Worm (Caenorhabditis elegans) whole organism, L2 larva: ENCODE data around the gene mex-1.

ENCODE experiments used
- C34F6.9 ChIP-seq: fragments of 150-350 bp; optimal IDR thresholded peaks from 2 replicates; lab custom pipeline; 2014; ENCODE audit warnings: missing biosample characterization, missing genetic modification characterization
- F13H6.1 ChIP-seq: sonication (generic microtip); optimal IDR thresholded peaks from 2 replicates; lab custom pipeline; 2016; ENCODE audit warnings: missing genetic modification characterization, missing compliant biosample characterization
- ZK546.5 ChIP-seq: sonication (generic microtip); optimal IDR thresholded peaks from 2 replicates; lab custom pipeline; 2017; ENCODE audit warnings: missing biosample characterization, missing genetic modification characterization
- alr-1 ChIP-seq: fragments of 150-350 bp; optimal IDR thresholded peaks from 2 replicates; lab custom pipeline; 2014; ENCODE audit warnings: missing biosample characterization, missing genetic modification characterization
- aly-2 ChIP-seq: fragments of 150-350 bp; optimal IDR thresholded peaks from 2 replicates; lab custom pipeline; 2014; ENCODE audit warnings: missing biosample characterization, missing genetic modification characterization
- ceh-16 ChIP-seq: fragments of 150-350 bp; optimal IDR thresholded peaks from 2 replicates; lab custom pipeline; 2014; ENCODE audit warnings: missing biosample characterization, missing genetic modification characterization
- ceh-82 ChIP-seq: fragments of 150-350 bp; optimal IDR thresholded peaks from 2 replicates; lab custom pipeline; 2014; ENCODE audit warnings: missing biosample characterization, missing genetic modification characterization
- crh-2 ChIP-seq: sonication (generic microtip); optimal IDR thresholded peaks from 2 replicates; lab custom pipeline; 2017; ENCODE audit warnings: missing biosample characterization, missing genetic modification characterization
- egl-27 ChIP-seq: sonication (generic microtip); optimal IDR thresholded peaks from 3 replicates; lab custom pipeline; 2017; ENCODE audit warnings: missing biosample characterization, missing genetic modification reagents, missing genetic modification characterization
- elt-1 ChIP-seq: fragments of 150-350 bp; optimal IDR thresholded peaks from 2 replicates; lab custom pipeline; 2014; ENCODE audit warnings: missing biosample characterization, missing genetic modification characterization
- fos-1 ChIP-seq: fragments of 150-350 bp; optimal IDR thresholded peaks from 2 replicates; lab custom pipeline; 2014; ENCODE audit warnings: missing biosample characterization, missing genetic modification characterization
- gmeb-1 ChIP-seq: fragments of 150-350 bp; optimal IDR thresholded peaks from 2 replicates; lab custom pipeline; 2014; ENCODE audit warnings: missing biosample characterization, missing genetic modification characterization
- lin-11 ChIP-seq: fragments of 150-350 bp; sonication (generic microtip); optimal IDR thresholded peaks from 2 replicates; lab custom pipeline; 2014; ENCODE audit warnings: missing biosample characterization, missing genetic modification characterization, inconsistent platforms, mixed read lengths
- lin-13 ChIP-seq: fragments of 150-350 bp; optimal IDR thresholded peaks from 2 replicates; lab custom pipeline; 2014; ENCODE audit warnings: missing biosample characterization, missing genetic modification reagents, missing genetic modification characterization
- lin-39 ChIP-seq: fragments of 150-350 bp; optimal IDR thresholded peaks from 2 replicates; lab custom pipeline; 2014; ENCODE audit warnings: missing biosample characterization, missing genetic modification reagents, missing genetic modification characterization
- lsy-2 ChIP-seq, 2 experiments: fragments of 150-350 bp in 1 of 2; sonication (generic microtip) in 1 of 2; optimal IDR thresholded peaks; 2 replicates each; lab custom pipeline; 2014 to 2017; ENCODE audit warnings: missing biosample characterization in 2 of 2, missing genetic modification characterization in 2 of 2
- mab-5 ChIP-seq: fragments of 150-350 bp; optimal IDR thresholded peaks from 2 replicates; lab custom pipeline; 2014; ENCODE audit warnings: missing biosample characterization, missing genetic modification characterization
- mdl-1 ChIP-seq, 2 experiments: fragments of 150-350 bp in 1 of 2; sonication (generic microtip) in 1 of 2; optimal IDR thresholded peaks; 2 replicates each; lab custom pipeline; 2017; ENCODE audit warnings: missing biosample characterization in 2 of 2, missing genetic modification characterization in 2 of 2
- nhr-10 ChIP-seq: sonication (generic microtip); optimal IDR thresholded peaks from 2 replicates; lab custom pipeline; 2017; ENCODE audit warnings: missing biosample characterization, missing genetic modification characterization
- nhr-11 ChIP-seq: fragments of 150-350 bp; optimal IDR thresholded peaks from 2 replicates; lab custom pipeline; 2014; ENCODE audit warnings: missing biosample characterization, missing genetic modification characterization
- nhr-12 ChIP-seq: fragments of 150-350 bp; optimal IDR thresholded peaks from 2 replicates; lab custom pipeline; 2014; ENCODE audit warnings: missing biosample characterization, missing genetic modification characterization
- nhr-129 ChIP-seq: fragments of 150-350 bp; optimal IDR thresholded peaks from 2 replicates; lab custom pipeline; 2014; ENCODE audit warnings: missing biosample characterization, missing genetic modification characterization
- nhr-23 ChIP-seq: fragments of 150-350 bp; optimal IDR thresholded peaks from 2 replicates; lab custom pipeline; 2014; ENCODE audit warnings: missing biosample characterization, missing genetic modification reagents, missing genetic modification characterization
- nhr-25 ChIP-seq: fragments of 150-350 bp; sonication (generic microtip); optimal IDR thresholded peaks from 3 replicates; lab custom pipeline; 2014; ENCODE audit warnings: missing biosample characterization, missing genetic modification characterization
- sma-3 ChIP-seq: sonication (generic microtip); optimal IDR thresholded peaks from 2 replicates; lab custom pipeline; 2016; ENCODE audit warnings: missing genetic modification reagents, missing genetic modification characterization, missing compliant biosample characterization
- sma-9 ChIP-seq, 2 experiments: fragments of 150-350 bp in 1 of 2; sonication (generic microtip) in 1 of 2; optimal IDR thresholded peaks; 2 replicates each; lab custom pipeline; 2014 to 2016; ENCODE audit warnings: missing genetic modification characterization in 2 of 2, mild to moderate bottlenecking in 1 of 2, missing biosample characterization in 1 of 2, missing compliant biosample characterization in 1 of 2, missing genetic modification reagents in 1 of 2, moderate library complexity in 1 of 2
- unc-55 ChIP-seq: fragments of 150-350 bp; sonication (generic microtip); optimal IDR thresholded peaks from 3 replicates; lab custom pipeline; 2014; ENCODE audit warnings: missing biosample characterization, missing genetic modification reagents, missing genetic modification characterization
- unc-62 ChIP-seq: fragments of 150-350 bp; optimal IDR thresholded peaks from 2 replicates; lab custom pipeline; 2014; ENCODE audit warnings: missing biosample characterization, missing genetic modification reagents, missing genetic modification characterization
- zag-1 ChIP-seq: fragments of 150-350 bp; optimal IDR thresholded peaks from 2 replicates; lab custom pipeline; 2014; ENCODE audit warnings: missing biosample characterization, missing genetic modification characterization
- ztf-1 ChIP-seq: fragments of 200-800 bp; sonication (Bioruptor generic); conservative IDR thresholded peaks from 2 replicates; pipeline ENCODE4 v1.3.6; 2022; ENCODE audit warnings: missing genetic modification characterization, missing compliant biosample characterization
- ztf-4 ChIP-seq: fragments of 150-350 bp; optimal IDR thresholded peaks from 2 replicates; lab custom pipeline; 2014; ENCODE audit warnings: missing biosample characterization, missing genetic modification characterization

mex-1 gene

DNA sequence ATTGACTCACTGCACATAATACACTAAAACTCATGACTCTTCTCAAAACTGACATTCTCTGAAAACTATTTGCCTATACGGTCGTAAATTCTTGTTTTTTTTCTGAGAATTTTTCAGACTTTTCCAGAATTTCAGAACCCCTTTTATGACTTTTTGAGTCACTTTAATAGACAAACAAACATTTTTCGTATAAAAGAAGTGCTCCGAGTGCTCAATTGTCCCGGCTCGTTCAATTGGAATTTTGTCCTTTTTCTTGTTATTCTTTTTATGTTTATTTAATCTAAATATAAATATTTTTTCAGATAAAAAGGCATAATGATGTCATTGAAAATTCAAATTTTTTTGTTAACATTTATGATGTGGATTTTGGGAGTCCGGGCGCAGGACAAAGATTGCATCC lies 30.5 kb downstream of the mex-1 start, which contains the start of gene Y17G7B.23:
TSS of gene Y17G7B.23 (plus strand) at position 301 of the 400 bp plus-strand sequence.
- no peak for TF ChIP-seq lin-39 (tag; lab: Kevin White, UChicago)
- no peak for TF ChIP-seq unc-55 (GFP tag; lab: Kevin White, UChicago)
- no peak for TF ChIP-seq alr-1
- TF ChIP-seq nhr-23 (tag; lab: Kevin White, UChicago) = no peak
- TF ChIP-seq ztf-1 (GFP tag; lab: Robert Waterston, UW) = no peak
- TF ChIP-seq lsy-2 (tag; optimal IDR thresholded peaks at IDR 0.05; lab: Kevin White, UChicago) = no peak
- no peak for TF ChIP-seq nhr-12 (tag; lab: Kevin White, UChicago)

DNA sequence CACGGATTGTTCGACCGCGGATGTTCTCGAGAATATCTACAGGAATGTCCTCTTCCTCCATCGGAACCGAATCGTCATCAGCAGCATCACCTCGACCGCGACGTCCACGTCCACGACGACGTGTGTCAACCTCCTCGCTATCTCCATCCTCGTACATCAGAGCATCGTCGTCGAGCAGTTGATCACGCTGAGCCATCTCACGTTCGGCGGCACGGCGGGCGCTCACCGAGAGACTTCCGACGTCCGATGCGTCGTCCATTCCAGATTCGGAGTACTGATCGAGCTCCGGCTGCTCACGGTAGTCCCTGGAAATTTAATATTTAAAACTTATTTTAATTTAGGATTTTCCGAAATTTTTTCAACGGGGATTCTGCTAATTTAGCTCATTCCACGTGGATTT lies 37.5 kb downstream of the mex-1 start:
- TF ChIP-seq gmeb-1 (tag; lab: Kevin White, UChicago) = no peak
- no peak for TF ChIP-seq lin-39 (tag; lab: Kevin White, UChicago)
- TF ChIP-seq elt-1 = no peak
- TF ChIP-seq ztf-4 = no peak
- TF ChIP-seq fos-1 (tag; lab: Kevin White, UChicago) = no peak
- TF ChIP-seq crh-2 (tag; lab: Kevin White, UChicago) = no peak
- no peak for TF ChIP-seq ceh-16 (tag; lab: Kevin White, UChicago)
- no peak for TF ChIP-seq ZK546.5
- TF ChIP-seq nhr-10 (tag; lab: Kevin White, UChicago) = no peak
- no peak for TF ChIP-seq mdl-1 (tag; optimal IDR thresholded peaks at IDR 0.05; lab: Kevin White, UChicago)
- no peak for TF ChIP-seq nhr-25 (tag; lab: Kevin White, UChicago)
- no peak for TF ChIP-seq ztf-1 (GFP tag; lab: Robert Waterston, UW)
- TF ChIP-seq lin-13 (GFP tag; lab: Kevin White, UChicago) = no peak
- no peak for TF ChIP-seq nhr-129 (tag; lab: Kevin White, UChicago)

DNA sequence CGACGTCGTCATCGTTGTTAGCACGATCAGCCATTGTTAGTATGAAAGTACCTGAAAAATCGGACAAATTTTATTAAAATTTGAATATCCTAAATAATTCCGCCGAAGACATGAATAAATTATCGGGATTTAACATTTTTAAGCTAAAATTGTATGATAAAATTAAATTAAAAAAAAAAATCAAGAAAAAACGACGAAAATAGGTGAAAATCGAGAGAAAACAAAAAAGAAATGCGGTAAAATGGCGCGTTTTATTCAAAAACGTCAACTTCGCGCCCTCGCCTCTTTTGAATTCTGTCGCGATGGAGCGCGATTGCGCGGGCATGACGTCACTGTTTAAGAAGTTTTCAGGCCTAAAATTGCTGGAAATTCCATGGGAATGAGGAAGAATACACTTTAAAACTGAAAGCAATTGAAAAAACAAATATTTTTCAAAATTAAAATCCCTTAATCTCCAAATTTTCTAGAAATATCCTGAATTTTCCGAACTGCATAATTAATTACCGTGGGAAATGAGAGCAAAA lies 38.2 kb downstream of the mex-1 start, which contains the start of gene mcm-2:
TSS of gene mcm-2 (minus strand) at position 51 of the 524 bp plus-strand sequence.
- TF ChIP-seq lin-11 (tag; lab: Kevin White, UChicago) = peak; percentile 51
- TF ChIP-seq ceh-16 (tag; lab: Kevin White, UChicago) = no peak
- peak; percentile 41 to 80 for TF ChIP-seq lsy-2 (tag; optimal IDR thresholded peaks at IDR 0.05; lab: Kevin White, UChicago)
- peak; percentile 51 for TF ChIP-seq nhr-129 (tag; lab: Kevin White, UChicago)
- peak; percentile 56 for TF ChIP-seq fos-1 (tag; lab: Kevin White, UChicago)
- TF ChIP-seq crh-2 (tag; lab: Kevin White, UChicago) = peak; percentile 69
- peak; percentile 88 for TF ChIP-seq unc-55 (GFP tag; lab: Kevin White, UChicago)
- peak; percentile 78 for TF ChIP-seq C34F6.9 (tag; lab: Kevin White, UChicago)
- peak; percentile 31 for TF ChIP-seq zag-1 (tag; lab: Kevin White, UChicago)
- no peak for TF ChIP-seq ceh-82 (tag; lab: Kevin White, UChicago)
- TF ChIP-seq sma-3 = peak; percentile 24
- TF ChIP-seq ZK546.5 = no peak
- TF ChIP-seq aly-2 (tag; lab: Kevin White, UChicago) = no peak
- peak; percentile 86 for TF ChIP-seq gmeb-1 (tag; lab: Kevin White, UChicago)
- peak; percentile 57 for TF ChIP-seq nhr-25 (tag; lab: Kevin White, UChicago)

- TF ChIP-seq ztf-1 (GFP tag; lab: Robert Waterston, UW) (no peak), unc-62 (no peak), egl-27 (tag; lab: Kevin White, UChicago) (no peak), elt-1 (no peak), nhr-11 (no peak), alr-1 (no peak), ceh-82 (tag; lab: Kevin White, UChicago) (no peak), sma-9 (GFP tag; optimal IDR thresholded peaks at IDR 0.05; lab: Kevin White, UChicago) (no peak), sma-9 (tag; optimal IDR thresholded peaks at IDR 0.05; lab: Kevin White, UChicago) (no peak), C34F6.9 (tag; lab: Kevin White, UChicago) (no peak), mab-5 (tag; lab: Kevin White, UChicago) (no peak), F13H6.1 (tag; lab: Kevin White, UChicago) (no peak), gmeb-1 (tag; lab: Kevin White, UChicago) (no peak), ztf-4 (no peak), ZK546.5 (no peak)
Measured at ce11 chrII:12008772-12009171, 40.3 kb downstream of the mex-1 start, which contains the start of gene glb-29. TSS of gene glb-29 (plus strand) at chrII:12009072.
